Fruit fly (Drosophila melanogaster) Kc167 (cell line): Measurements from ENCODE around the gene CG4955.

Source experiments
- Myc ChIP-seq: fragments of >200 bp; optimal IDR thresholded peaks from 2 replicates; lab custom pipeline; 2017; ENCODE audit warnings: missing external identifiers
- Sin3A ChIP-seq: fragments of >200 bp; optimal IDR thresholded peaks from 2 replicates; lab custom pipeline; 2018; ENCODE audit warnings: missing external identifiers
- h ChIP-seq: fragments of >200 bp; optimal IDR thresholded peaks from 3 replicates; lab custom pipeline; 2018; ENCODE audit warnings: missing external identifiers
- insv ChIP-seq: fragments of >200 bp; optimal IDR thresholded peaks from 3 replicates; lab custom pipeline; 2018; ENCODE audit warnings: missing external identifiers
- psq ChIP-seq: fragments of >200 bp; optimal IDR thresholded peaks from 2 replicates; lab custom pipeline; 2017; ENCODE audit warnings: missing external identifiers
- ttk ChIP-seq: sonication (Bioruptor generic); optimal IDR thresholded peaks from 2 replicates; lab custom pipeline; 2017; ENCODE audit warnings: missing external identifiers

Gene CG4955

dm6 chrX:17111958-17112953, 31.0 kb downstream of the CG4955 start:
- no peak for TF ChIP-seq Sin3A (lab: Kevin White, UChicago)
- no peak for TF ChIP-seq h (lab: Kevin White, UChicago)
- TF ChIP-seq insv: no peak
- TF ChIP-seq Myc (lab: Kevin White, UChicago): no peak
- TF ChIP-seq ttk: no peak
- TF ChIP-seq psq (lab: Kevin White, UChicago): no peak

dm6 chrX:17113324-17113723, 32.1 kb downstream of the CG4955 start:
- TF ChIP-seq psq (lab: Kevin White, UChicago) (no peak), Myc (lab: Kevin White, UChicago) (no peak), Sin3A (lab: Kevin White, UChicago) (no peak), insv (no peak), h (lab: Kevin White, UChicago) (no peak), ttk (no peak)

dm6 chrX:17121600-17121999, 40.4 kb downstream of the CG4955 start:
- TF ChIP-seq Sin3A (lab: Kevin White, UChicago) (no peak), psq (lab: Kevin White, UChicago) (no peak), h (lab: Kevin White, UChicago) (no peak), ttk (no peak), Myc (lab: Kevin White, UChicago) (no peak), insv (no peak)

- TF ChIP-seq Myc (lab: Kevin White, UChicago) (no peak), psq (lab: Kevin White, UChicago) (no peak), insv (no peak), Sin3A (lab: Kevin White, UChicago) (no peak), ttk (no peak), h (lab: Kevin White, UChicago) (no peak)
Observed at dm6 chrX:17122425-17123094, 41.3 kb downstream of the CG4955 start.

- TF ChIP-seq insv (no peak), psq (lab: Kevin White, UChicago) (no peak), ttk (no peak), h (lab: Kevin White, UChicago) (no peak), Sin3A (lab: Kevin White, UChicago) (no peak), Myc (lab: Kevin White, UChicago) (no peak)
Observed at dm6 chrX:17123545-17124203, 42.4 kb downstream of the CG4955 start.

dm6 chrX:17125017-17125821, 44.0 kb downstream of the CG4955 start:
- TF ChIP-seq Sin3A (lab: Kevin White, UChicago) (no peak), psq (lab: Kevin White, UChicago) (no peak), ttk (no peak), Myc (lab: Kevin White, UChicago) (no peak), insv (no peak)

- TF ChIP-seq psq (lab: Kevin White, UChicago) (no peak), Myc (lab: Kevin White, UChicago) (no peak), ttk (no peak), h (lab: Kevin White, UChicago) (no peak), insv (no peak), Sin3A (lab: Kevin White, UChicago) (no peak)
Observed at dm6 chrX:17129733-17130466, 48.7 kb downstream of the CG4955 start.

- TF ChIP-seq psq (lab: Kevin White, UChicago) (no peak), Myc (lab: Kevin White, UChicago) (no peak), Sin3A (lab: Kevin White, UChicago) (no peak), insv (no peak), h (lab: Kevin White, UChicago) (no peak), ttk (no peak)
Observed at dm6 chrX:17132685-17133084, 51.4 kb downstream of the CG4955 start.
